Worm (Caenorhabditis elegans) whole organism, L2 larva: Measurements from ENCODE around the gene C02B8.12.

Experiments used
- C34F6.9 ChIP-seq: fragments of 150-350 bp; optimal IDR thresholded peaks from 2 replicates; lab custom pipeline; 2014; ENCODE audit warnings: missing biosample characterization, missing genetic modification characterization
- F13H6.1 ChIP-seq: sonication (generic microtip); optimal IDR thresholded peaks from 2 replicates; lab custom pipeline; 2016; ENCODE audit warnings: missing genetic modification characterization, missing compliant biosample characterization
- Y55F3AM.14 ChIP-seq: fragments of 200-800 bp; sonication (Bioruptor generic); optimal IDR thresholded peaks from 2 replicates; lab custom pipeline; 2018; ENCODE audit warnings: mild to moderate bottlenecking, missing genetic modification characterization, missing compliant biosample characterization
- ZK546.5 ChIP-seq: sonication (generic microtip); optimal IDR thresholded peaks from 2 replicates; lab custom pipeline; 2017; ENCODE audit warnings: missing biosample characterization, missing genetic modification characterization
- alr-1 ChIP-seq: fragments of 150-350 bp; optimal IDR thresholded peaks from 2 replicates; lab custom pipeline; 2014; ENCODE audit warnings: missing biosample characterization, missing genetic modification characterization
- aly-2 ChIP-seq: fragments of 150-350 bp; optimal IDR thresholded peaks from 2 replicates; lab custom pipeline; 2014; ENCODE audit warnings: missing biosample characterization, missing genetic modification characterization
- ama-1 ChIP-seq: fragments of 150-350 bp; optimal IDR thresholded peaks from 2 replicates; lab custom pipeline; 2018; ENCODE audit warnings: inconsistent platforms
- ceh-16 ChIP-seq: fragments of 150-350 bp; optimal IDR thresholded peaks from 2 replicates; lab custom pipeline; 2014; ENCODE audit warnings: missing biosample characterization, missing genetic modification characterization
- ceh-82 ChIP-seq: fragments of 150-350 bp; optimal IDR thresholded peaks from 2 replicates; lab custom pipeline; 2014; ENCODE audit warnings: missing biosample characterization, missing genetic modification characterization
- crh-2 ChIP-seq: sonication (generic microtip); optimal IDR thresholded peaks from 2 replicates; lab custom pipeline; 2017; ENCODE audit warnings: missing biosample characterization, missing genetic modification characterization
- dmd-4 ChIP-seq: sonication (generic microtip); optimal IDR thresholded peaks from 2 replicates; lab custom pipeline; 2017; ENCODE audit warnings: missing biosample characterization, missing genetic modification characterization
- egl-27 ChIP-seq: sonication (generic microtip); optimal IDR thresholded peaks from 3 replicates; lab custom pipeline; 2017; ENCODE audit warnings: missing biosample characterization, missing genetic modification reagents, missing genetic modification characterization
- elt-1 ChIP-seq: fragments of 150-350 bp; optimal IDR thresholded peaks from 2 replicates; lab custom pipeline; 2014; ENCODE audit warnings: missing biosample characterization, missing genetic modification characterization
- elt-3 ChIP-seq: sonication (generic microtip); optimal IDR thresholded peaks from 2 replicates; lab custom pipeline; 2017; ENCODE audit warnings: missing biosample characterization, missing genetic modification characterization
- fos-1 ChIP-seq: fragments of 150-350 bp; optimal IDR thresholded peaks from 2 replicates; lab custom pipeline; 2014; ENCODE audit warnings: missing biosample characterization, missing genetic modification characterization
- lin-13 ChIP-seq: fragments of 150-350 bp; optimal IDR thresholded peaks from 2 replicates; lab custom pipeline; 2014; ENCODE audit warnings: missing biosample characterization, missing genetic modification reagents, missing genetic modification characterization
- lin-39 ChIP-seq: fragments of 150-350 bp; optimal IDR thresholded peaks from 2 replicates; lab custom pipeline; 2014; ENCODE audit warnings: missing biosample characterization, missing genetic modification reagents, missing genetic modification characterization
- lsy-2 ChIP-seq, 2 experiments: fragments of 150-350 bp in 1 of 2; sonication (generic microtip) in 1 of 2; optimal IDR thresholded peaks; 2 replicates each; lab custom pipeline; 2014 to 2017; ENCODE audit warnings: missing biosample characterization in 2 of 2, missing genetic modification characterization in 2 of 2
- mab-5 ChIP-seq: fragments of 150-350 bp; optimal IDR thresholded peaks from 2 replicates; lab custom pipeline; 2014; ENCODE audit warnings: missing biosample characterization, missing genetic modification characterization
- mbf-1 ChIP-seq: sonication (generic microtip); optimal IDR thresholded peaks from 2 replicates; lab custom pipeline; 2017; ENCODE audit warnings: missing biosample characterization, missing genetic modification characterization
- mdl-1 ChIP-seq, 2 experiments: fragments of 150-350 bp in 1 of 2; sonication (generic microtip) in 1 of 2; optimal IDR thresholded peaks; 2 replicates each; lab custom pipeline; 2017; ENCODE audit warnings: missing biosample characterization in 2 of 2, missing genetic modification characterization in 2 of 2
- nhr-11 ChIP-seq: fragments of 150-350 bp; optimal IDR thresholded peaks from 2 replicates; lab custom pipeline; 2014; ENCODE audit warnings: missing biosample characterization, missing genetic modification characterization
- nhr-12 ChIP-seq: fragments of 150-350 bp; optimal IDR thresholded peaks from 2 replicates; lab custom pipeline; 2014; ENCODE audit warnings: missing biosample characterization, missing genetic modification characterization
- nhr-25 ChIP-seq: fragments of 150-350 bp; sonication (generic microtip); optimal IDR thresholded peaks from 3 replicates; lab custom pipeline; 2014; ENCODE audit warnings: missing biosample characterization, missing genetic modification characterization
- nhr-6 ChIP-seq: fragments of 150-350 bp; optimal IDR thresholded peaks from 2 replicates; lab custom pipeline; 2014; ENCODE audit warnings: missing biosample characterization, missing genetic modification characterization
- nhr-77 ChIP-seq: fragments of 150-350 bp; optimal IDR thresholded peaks from 2 replicates; lab custom pipeline; 2014; ENCODE audit warnings: missing biosample characterization, missing genetic modification characterization
- sma-9 ChIP-seq, 2 experiments: fragments of 150-350 bp in 1 of 2; sonication (generic microtip) in 1 of 2; optimal IDR thresholded peaks; 2 replicates each; lab custom pipeline; 2014 to 2016; ENCODE audit warnings: missing genetic modification characterization in 2 of 2, mild to moderate bottlenecking in 1 of 2, missing biosample characterization in 1 of 2, missing compliant biosample characterization in 1 of 2, missing genetic modification reagents in 1 of 2, moderate library complexity in 1 of 2
- unc-55 ChIP-seq: fragments of 150-350 bp; sonication (generic microtip); optimal IDR thresholded peaks from 3 replicates; lab custom pipeline; 2014; ENCODE audit warnings: missing biosample characterization, missing genetic modification reagents, missing genetic modification characterization
- unc-62 ChIP-seq: fragments of 150-350 bp; optimal IDR thresholded peaks from 2 replicates; lab custom pipeline; 2014; ENCODE audit warnings: missing biosample characterization, missing genetic modification reagents, missing genetic modification characterization
- ztf-1 ChIP-seq: fragments of 200-800 bp; sonication (Bioruptor generic); conservative IDR thresholded peaks from 2 replicates; pipeline ENCODE4 v1.3.6; 2022; ENCODE audit warnings: missing genetic modification characterization, missing compliant biosample characterization

The C02B8.12 gene

DNA sequence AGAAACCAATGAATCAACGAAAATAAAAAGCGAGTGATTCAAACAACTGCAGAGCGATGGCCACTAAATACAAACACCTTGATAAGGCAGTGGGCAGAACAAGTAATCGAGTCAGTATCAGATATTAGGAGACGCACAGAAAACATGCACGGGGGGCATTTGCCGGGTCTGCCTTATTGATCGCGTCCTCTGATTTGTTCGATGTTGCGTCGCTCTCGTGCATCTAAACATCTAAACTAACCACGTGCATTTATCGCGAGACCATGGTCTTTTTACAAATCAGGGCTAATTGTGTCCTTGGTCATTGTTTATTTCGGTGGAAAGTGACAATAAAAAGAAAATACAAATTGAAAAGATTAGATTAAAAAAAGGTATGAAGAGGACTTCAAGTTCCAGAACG is 39.2 kb downstream of the C02B8.12 start, which contains the start of gene K07E3.4 (continued):
- TF ChIP-seq lin-13 (GFP tag; lab: Kevin White, UChicago) (no peak), lsy-2 (tag; optimal IDR thresholded peaks at IDR 0.05; lab: Kevin White, UChicago) (peak in 1 of 2 experiments; percentile 37), nhr-77 (tag; lab: Kevin White, UChicago) (no peak), egl-27 (tag; lab: Kevin White, UChicago) (no peak), sma-9 (GFP tag; optimal IDR thresholded peaks at IDR 0.05; lab: Kevin White, UChicago) (peak; percentile 90), sma-9 (tag; optimal IDR thresholded peaks at IDR 0.05; lab: Kevin White, UChicago) (no peak), mdl-1 (tag; optimal IDR thresholded peaks at IDR 0.05; lab: Kevin White, UChicago) (peak; percentile 59 to 90), mab-5 (tag; lab: Kevin White, UChicago) (no peak), F13H6.1 (peak; percentile 59), nhr-6 (peak; percentile 55), unc-62 (GFP tag; lab: Kevin White, UChicago) (no peak), aly-2 (tag; lab: Kevin White, UChicago) (no peak), alr-1 (tag; lab: Kevin White, UChicago) (no peak), elt-1 (no peak), lin-39 (tag; lab: Kevin White, UChicago) (no peak), unc-55 (GFP tag; lab: Kevin White, UChicago) (no peak), C34F6.9 (peak; percentile 13), ama-1 (lab: Kevin White, UChicago) (peak; percentile 40)

DNA sequence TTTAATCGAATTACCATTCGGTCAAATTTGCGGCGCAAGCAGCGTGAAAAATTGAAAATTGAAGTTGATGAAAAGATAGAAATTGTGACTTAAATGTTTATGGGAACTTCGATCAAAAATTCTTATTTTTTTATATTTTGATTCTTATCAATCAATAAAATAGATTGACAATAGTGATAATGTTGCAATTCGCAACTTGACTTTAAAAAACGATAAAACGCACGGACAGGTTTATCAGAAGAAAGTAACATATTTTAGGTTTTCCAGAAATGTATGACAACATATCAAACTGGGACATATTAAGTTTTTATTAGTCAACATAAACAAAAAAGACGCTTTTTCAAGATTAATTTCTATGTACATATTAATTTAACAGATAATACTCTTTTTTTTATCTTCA is 39.8 kb downstream of the C02B8.12 start:
- TF ChIP-seq nhr-25 (no peak), ZK546.5 (tag; lab: Kevin White, UChicago) (no peak), dmd-4 (no peak), elt-3 (no peak), mdl-1 (tag; optimal IDR thresholded peaks at IDR 0.05; lab: Kevin White, UChicago) (no peak), nhr-11 (tag; lab: Kevin White, UChicago) (no peak)

DNA sequence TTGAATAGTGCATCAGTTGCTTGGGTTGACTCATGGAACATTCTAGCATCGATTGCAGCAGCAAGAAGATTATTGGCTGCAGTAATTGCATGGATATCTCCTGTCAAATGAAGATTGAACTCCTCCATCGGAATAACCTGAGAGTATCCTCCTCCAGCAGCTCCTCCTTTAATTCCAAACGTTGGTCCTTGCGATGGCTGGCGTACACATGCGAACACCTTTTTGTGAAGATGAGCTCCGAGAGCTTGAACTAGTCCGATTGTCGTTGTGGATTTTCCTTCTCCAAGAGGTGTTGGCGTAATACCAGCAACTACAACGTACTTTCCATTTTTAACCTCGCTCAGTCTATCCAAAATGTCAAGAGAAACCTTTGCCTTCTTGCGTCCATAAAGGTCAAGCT is 40.5 kb downstream of the C02B8.12 start:
- TF ChIP-seq fos-1 (tag; lab: Kevin White, UChicago) (no peak), mbf-1 (no peak), aly-2 (tag; lab: Kevin White, UChicago) (no peak), lin-39 (tag; lab: Kevin White, UChicago) (no peak), nhr-12 (tag; lab: Kevin White, UChicago) (no peak), nhr-77 (tag; lab: Kevin White, UChicago) (no peak)

DNA sequence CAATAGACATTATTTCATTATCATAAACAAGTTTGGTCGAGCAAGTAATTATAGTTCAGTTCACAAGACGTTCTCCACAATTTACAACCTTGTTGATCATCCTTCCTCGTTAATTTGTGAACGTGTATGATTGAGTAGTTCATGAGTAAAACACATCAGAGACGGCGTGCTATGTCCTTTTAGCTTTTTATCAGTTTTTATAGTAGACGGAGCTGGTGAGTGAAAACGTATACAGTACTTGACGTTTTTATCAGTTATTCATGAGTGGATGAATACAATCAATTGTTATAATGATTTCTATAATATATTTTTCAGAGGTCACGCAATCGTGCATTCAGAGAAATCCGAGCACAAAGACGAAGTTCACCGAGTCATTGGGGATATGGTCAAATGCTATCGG is 44.3 kb downstream of the C02B8.12 start:
- TF ChIP-seq fos-1 (tag; lab: Kevin White, UChicago) (peak; percentile 35), crh-2 (tag; lab: Kevin White, UChicago) (peak; percentile 6), lin-13 (GFP tag; lab: Kevin White, UChicago) (no peak)

DNA sequence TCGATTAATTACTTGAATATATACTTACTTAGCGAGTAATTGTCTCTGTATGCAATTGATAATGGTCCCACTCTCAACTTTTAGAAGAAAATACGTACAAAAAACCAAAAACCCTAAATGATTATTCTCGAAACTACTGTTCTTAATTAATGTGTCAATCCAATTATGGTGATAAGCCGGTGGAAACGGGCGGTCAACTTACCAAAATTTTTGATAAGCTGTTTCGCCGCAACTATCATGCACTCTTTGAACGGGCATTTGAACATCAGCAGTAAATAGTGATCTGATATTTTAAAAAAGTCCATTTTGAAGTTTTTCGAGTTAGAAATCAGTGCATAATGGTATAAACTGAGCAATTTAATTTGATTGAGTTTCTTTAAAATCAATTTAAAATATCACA is 44.8 kb downstream of the C02B8.12 start:
- TF ChIP-seq ceh-16 (tag; lab: Kevin White, UChicago) (no peak), fos-1 (tag; lab: Kevin White, UChicago) (peak; percentile 11), mbf-1 (no peak)

DNA sequence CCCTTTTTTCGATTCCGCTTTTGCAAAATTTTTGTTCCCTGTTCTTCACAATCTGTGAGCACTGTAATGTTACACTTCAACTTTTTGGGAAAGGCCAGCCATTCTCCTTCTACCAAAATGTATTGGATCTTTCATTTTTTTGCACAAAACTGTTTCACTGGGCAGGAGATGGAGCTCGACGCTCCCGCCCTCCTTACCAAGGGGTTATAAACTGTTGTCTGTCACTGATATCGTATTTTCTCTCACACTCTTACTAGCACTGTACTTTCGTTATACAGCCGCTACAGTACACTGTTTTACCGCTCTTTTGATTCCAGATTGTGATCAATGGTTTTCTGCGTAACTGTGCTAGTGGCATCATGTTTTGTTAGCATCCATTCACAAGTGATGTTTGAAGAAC is 45.4 kb downstream of the C02B8.12 start, which contains the start of gene C46F2.1:
TSS of gene C46F2.1 (plus strand) at position 301 of the 400 bp plus-strand sequence.
- TF ChIP-seq Y55F3AM.14 = no peak
- TF ChIP-seq alr-1 (tag; lab: Kevin White, UChicago) = no peak
- no peak for TF ChIP-seq lsy-2 (tag; optimal IDR thresholded peaks at IDR 0.05; lab: Kevin White, UChicago)
- TF ChIP-seq ama-1 (lab: Kevin White, UChicago) = no peak
- TF ChIP-seq ceh-82 (tag; lab: Kevin White, UChicago) = no peak
- TF ChIP-seq fos-1 (tag; lab: Kevin White, UChicago) = no peak
- TF ChIP-seq ztf-1 (GFP tag; lab: Robert Waterston, UW) = no peak

DNA sequence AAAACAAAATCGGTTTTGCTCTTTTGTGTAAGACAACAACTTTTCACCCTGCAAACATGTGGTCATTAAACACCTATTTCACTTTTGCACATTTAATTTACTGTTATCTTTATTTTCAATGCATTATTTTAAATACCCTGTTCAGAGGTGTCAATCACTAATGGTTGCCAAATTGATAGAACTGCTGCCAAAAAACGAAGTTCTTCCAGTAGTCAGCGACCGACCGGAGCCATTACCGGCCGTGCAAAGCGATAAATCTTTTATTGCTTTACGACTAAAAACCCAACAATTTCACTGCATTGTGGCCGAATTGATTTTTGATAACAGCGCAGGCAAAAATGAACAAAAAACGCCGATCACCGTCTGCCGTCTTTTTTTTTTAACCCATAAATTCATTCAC is 48.6 kb downstream of the C02B8.12 start:
- no peak for TF ChIP-seq nhr-12 (tag; lab: Kevin White, UChicago)
- no peak for TF ChIP-seq mdl-1 (tag; optimal IDR thresholded peaks at IDR 0.05; lab: Kevin White, UChicago)
- no peak for TF ChIP-seq aly-2 (tag; lab: Kevin White, UChicago)
